Worm (Caenorhabditis elegans) whole organism, L4 larva: ENCODE measurements around the gene mix-1.
A peak's percentile ranks its signal among the peaks of the same experiment; 100 is the strongest.

Source experiments
- F37D6.2 ChIP-seq: sonication (generic microtip); optimal IDR thresholded peaks from 2 replicates; lab custom pipeline; 2016; ENCODE audit warnings: mild to moderate bottlenecking, missing genetic modification characterization, missing compliant biosample characterization
- F49E8.2 ChIP-seq: sonication (generic microtip); optimal IDR thresholded peaks from 2 replicates; lab custom pipeline; 2016; ENCODE audit warnings: missing compliant biosample characterization, mild to moderate bottlenecking, missing genetic modification characterization, borderline replicate concordance
- T20F7.1 ChIP-seq: fragments of 200-800 bp; sonication (Bioruptor generic); optimal IDR thresholded peaks from 2 replicates; lab custom pipeline; 2018; ENCODE audit warnings: mild to moderate bottlenecking, missing genetic modification characterization, missing compliant biosample characterization
- T26A8.4 ChIP-seq: fragments of 200-800 bp; sonication (Bioruptor generic); IDR thresholded peaks from 2 replicates; pipeline ENCODE4 v1.3.6; 2022; ENCODE audit warnings: missing genetic modification characterization, missing compliant biosample characterization
- ZK337.2 ChIP-seq: fragments of 200-800 bp; sonication (Bioruptor generic); IDR thresholded peaks from 2 replicates; pipeline ENCODE4 v1.3.6; 2022; ENCODE audit warnings: missing genetic modification reagents, missing genetic modification characterization, missing compliant biosample characterization
- ZK546.5 ChIP-seq, 2 experiments: sonication (generic microtip); optimal IDR thresholded peaks; 2 replicates each; lab custom pipeline; 2017; ENCODE audit warnings: missing biosample characterization in 2 of 2, missing genetic modification characterization in 2 of 2
- aha-1 ChIP-seq: fragments of 150-350 bp; peaks from one replicate; lab custom pipeline; 2014; ENCODE audit warnings: missing biosample characterization, missing genetic modification characterization
- arid-1 ChIP-seq: fragments of 200-800 bp; sonication (Bioruptor generic); conservative IDR thresholded peaks from 2 replicates; pipeline ENCODE4 v1.3.6; 2022; ENCODE audit warnings: missing genetic modification reagents, missing genetic modification characterization, missing compliant biosample characterization
- ceh-20 ChIP-seq: fragments of 200-800 bp; sonication (Bioruptor generic); IDR thresholded peaks from 2 replicates; pipeline ENCODE4 v1.3.6; 2022; ENCODE audit warnings: missing genetic modification reagents, missing genetic modification characterization, missing compliant biosample characterization
- ceh-28 ChIP-seq: fragments of 150-350 bp; optimal IDR thresholded peaks from 2 replicates; lab custom pipeline; 2014; ENCODE audit warnings: missing biosample characterization, missing genetic modification reagents, missing genetic modification characterization
- ceh-44 ChIP-seq: fragments of 200-800 bp; sonication (Bioruptor generic); IDR thresholded peaks from 2 replicates; pipeline ENCODE4 v1.3.6; 2022; ENCODE audit warnings: missing genetic modification reagents, missing genetic modification characterization, missing compliant biosample characterization
- ceh-62 ChIP-seq: sonication (generic microtip); optimal IDR thresholded peaks from 2 replicates; lab custom pipeline; 2017; ENCODE audit warnings: missing biosample characterization, missing genetic modification characterization
- ctbp-1 ChIP-seq: fragments of 200-800 bp; sonication (Bioruptor generic); IDR thresholded peaks from 2 replicates; pipeline ENCODE4 v1.3.6; 2022; ENCODE audit warnings: missing genetic modification reagents, missing genetic modification characterization, missing compliant biosample characterization
- daf-12 ChIP-seq: fragments of 150-350 bp; optimal IDR thresholded peaks from 2 replicates; lab custom pipeline; 2014; ENCODE audit warnings: missing biosample characterization, missing genetic modification reagents, missing genetic modification characterization
- daf-16 ChIP-seq, 3 experiments: sonication (generic microtip); optimal IDR thresholded peaks; 2 replicates each; lab custom pipeline; 2016 to 2017; ENCODE audit warnings: missing genetic modification characterization in 3 of 3, missing genetic modification reagents in 3 of 3, mild to moderate bottlenecking in 2 of 3, missing compliant biosample characterization in 2 of 3, missing biosample characterization in 1 of 3, moderate library complexity in 1 of 3
- dmd-6 ChIP-seq: fragments of 200-800 bp; sonication (Bioruptor generic); IDR thresholded peaks from 2 replicates; pipeline ENCODE4 v1.3.6; 2022; ENCODE audit warnings: missing genetic modification reagents, missing genetic modification characterization, missing compliant biosample characterization
- dpl-1 ChIP-seq: fragments of 150-350 bp; optimal IDR thresholded peaks from 2 replicates; lab custom pipeline; 2014; ENCODE audit warnings: missing biosample characterization, missing genetic modification reagents, missing genetic modification characterization
- duxl-1 ChIP-seq: sonication (generic microtip); optimal IDR thresholded peaks from 2 replicates; lab custom pipeline; 2016; ENCODE audit warnings: mild to moderate bottlenecking, missing genetic modification characterization, moderate library complexity, missing compliant biosample characterization; ENCODE audit not compliant: poor library complexity
- dve-1 ChIP-seq: sonication (generic microtip); optimal IDR thresholded peaks from 2 replicates; lab custom pipeline; 2017; ENCODE audit warnings: antibody characterized with exemption, mild to moderate bottlenecking, missing genetic modification characterization, missing compliant biosample characterization; ENCODE audit not compliant: insufficient read depth
- fkh-10 ChIP-seq: fragments of 150-350 bp; optimal IDR thresholded peaks from 2 replicates; lab custom pipeline; 2014; ENCODE audit warnings: missing biosample characterization, missing genetic modification reagents, missing genetic modification characterization
- hlh-11 ChIP-seq: fragments of 200-800 bp; sonication (Bioruptor generic); optimal IDR thresholded peaks from 2 replicates; lab custom pipeline; 2018; ENCODE audit warnings: mild to moderate bottlenecking, missing genetic modification characterization, missing compliant biosample characterization
- hlh-30 ChIP-seq: sonication (generic microtip); optimal IDR thresholded peaks from 2 replicates; lab custom pipeline; 2017; ENCODE audit warnings: antibody characterized with exemption, mild to moderate bottlenecking, missing genetic modification characterization, missing compliant biosample characterization; ENCODE audit not compliant: insufficient read depth
- hmg-1.1 ChIP-seq: fragments of 200-800 bp; sonication (Bioruptor generic); IDR thresholded peaks from 2 replicates; pipeline ENCODE4 v1.3.6; 2022; ENCODE audit warnings: missing genetic modification reagents, missing genetic modification characterization, missing compliant biosample characterization
- lim-7 ChIP-seq: fragments of 200-800 bp; sonication (Bioruptor generic); IDR thresholded peaks from 2 replicates; pipeline ENCODE4 v1.3.6; 2022; ENCODE audit warnings: missing genetic modification characterization, missing compliant biosample characterization
- lin-15B ChIP-seq: fragments of 150-350 bp; sonication (generic microtip); optimal IDR thresholded peaks from 3 replicates; lab custom pipeline; 2014; ENCODE audit warnings: missing biosample characterization, missing genetic modification characterization
- lin-39 ChIP-seq: fragments of 150-350 bp; optimal IDR thresholded peaks from 2 replicates; lab custom pipeline; 2014; ENCODE audit warnings: missing biosample characterization, missing genetic modification reagents, missing genetic modification characterization
- lir-3 ChIP-seq: sonication (generic microtip); optimal IDR thresholded peaks from 2 replicates; lab custom pipeline; 2016; ENCODE audit warnings: mild to moderate bottlenecking, missing genetic modification characterization, missing compliant biosample characterization
- lsy-2 ChIP-seq, 2 experiments: fragments of 150-350 bp in 1 of 2; sonication (generic microtip) in 1 of 2; optimal IDR thresholded peaks; 2 replicates each; lab custom pipeline; 2014 to 2017; ENCODE audit warnings: missing biosample characterization in 2 of 2, missing genetic modification characterization in 2 of 2
- mdl-1 ChIP-seq, 2 experiments: fragments of 150-350 bp in 1 of 2; sonication (generic microtip) in 1 of 2; optimal IDR thresholded peaks; 2 replicates each; lab custom pipeline; 2014 to 2017; ENCODE audit warnings: missing biosample characterization in 2 of 2, missing genetic modification characterization in 2 of 2
- mep-1 ChIP-seq: fragments of 150-350 bp; sonication (generic microtip); optimal IDR thresholded peaks from 3 replicates; lab custom pipeline; 2014; ENCODE audit warnings: missing biosample characterization, missing genetic modification characterization
- mes-2 ChIP-seq: sonication (generic microtip); optimal IDR thresholded peaks from 2 replicates; lab custom pipeline; 2016; ENCODE audit warnings: missing genotype, mild to moderate bottlenecking, missing genetic modification characterization, missing compliant biosample characterization; ENCODE audit not compliant: poor library complexity, severe bottlenecking
- mxl-2 ChIP-seq: fragments of 200-800 bp; sonication (Bioruptor generic); conservative IDR thresholded peaks from 2 replicates; pipeline ENCODE4 v1.3.6; 2022; ENCODE audit warnings: missing genetic modification reagents, missing genetic modification characterization, missing compliant biosample characterization
- mxl-3 ChIP-seq: fragments of 200-800 bp; sonication (Bioruptor generic); optimal IDR thresholded peaks from 2 replicates; lab custom pipeline; 2018; ENCODE audit warnings: mild to moderate bottlenecking, missing genetic modification characterization, missing compliant biosample characterization
- nhr-11 ChIP-seq: fragments of 150-350 bp; optimal IDR thresholded peaks from 2 replicates; lab custom pipeline; 2014; ENCODE audit warnings: missing biosample characterization, missing genetic modification characterization
- nhr-237 ChIP-seq: sonication (generic microtip); optimal IDR thresholded peaks from 2 replicates; lab custom pipeline; 2017; ENCODE audit warnings: missing biosample characterization, missing genetic modification characterization
- nhr-25 ChIP-seq: sonication (generic microtip); optimal IDR thresholded peaks from 2 replicates; lab custom pipeline; 2017; ENCODE audit warnings: missing genetic modification characterization, mild to moderate bottlenecking, missing compliant biosample characterization, antibody characterized with exemption, moderate library complexity, borderline replicate concordance; ENCODE audit not compliant: insufficient read depth
- nhr-28 ChIP-seq: fragments of 150-350 bp; optimal IDR thresholded peaks from 2 replicates; lab custom pipeline; 2014; ENCODE audit warnings: missing biosample characterization, missing genetic modification characterization
- nhr-42 ChIP-seq: fragments of 200-800 bp; sonication (Bioruptor generic); IDR thresholded peaks from 2 replicates; pipeline ENCODE4 v1.3.6; 2022; ENCODE audit warnings: missing genetic modification characterization, missing compliant biosample characterization
- nhr-76 ChIP-seq: fragments of 150-350 bp; optimal IDR thresholded peaks from 2 replicates; lab custom pipeline; 2014; ENCODE audit warnings: missing biosample characterization, missing genetic modification characterization
- nhr-77 ChIP-seq: fragments of 150-350 bp; optimal IDR thresholded peaks from 2 replicates; lab custom pipeline; 2014; ENCODE audit warnings: missing biosample characterization, missing genetic modification characterization
- pha-4 ChIP-seq, 2 experiments: fragments of 150-350 bp in 1 of 2; fragments of 200-800 bp in 1 of 2; sonication (Bioruptor generic) in 1 of 2; IDR thresholded peaks in 1 of 2; optimal IDR thresholded peaks in 1 of 2; 2 replicates each; pipeline versions ENCODE4 v1.3.6 to Lab custom; 2014 to 2022; ENCODE audit warnings: missing genetic modification characterization in 2 of 2, missing genetic modification reagents in 2 of 2, missing biosample characterization in 1 of 2, missing compliant biosample characterization in 1 of 2
- pqm-1 ChIP-seq: sonication (generic microtip); optimal IDR thresholded peaks from 2 replicates; lab custom pipeline; 2017; ENCODE audit warnings: missing biosample characterization, missing genetic modification characterization
- rbr-2 ChIP-seq: sonication (generic microtip); optimal IDR thresholded peaks from 2 replicates; lab custom pipeline; 2016; ENCODE audit warnings: missing genotype, missing genetic modification characterization, missing compliant biosample characterization
- tag-97 ChIP-seq: fragments of 200-800 bp; sonication (Bioruptor generic); IDR thresholded peaks from 2 replicates; pipeline ENCODE4 v1.3.6; 2022; ENCODE audit warnings: missing genetic modification characterization, missing compliant biosample characterization
- tra-1 ChIP-seq: fragments of 200-800 bp; sonication (Bioruptor generic); IDR thresholded peaks from 2 replicates; pipeline ENCODE4 v1.3.6; 2022; ENCODE audit warnings: missing genetic modification reagents, missing genetic modification characterization, missing compliant biosample characterization
- unc-130 ChIP-seq: sonication (generic microtip); optimal IDR thresholded peaks from 2 replicates; lab custom pipeline; 2016; ENCODE audit warnings: missing genetic modification reagents, missing genetic modification characterization, missing compliant biosample characterization

The mix-1 gene

DNA sequence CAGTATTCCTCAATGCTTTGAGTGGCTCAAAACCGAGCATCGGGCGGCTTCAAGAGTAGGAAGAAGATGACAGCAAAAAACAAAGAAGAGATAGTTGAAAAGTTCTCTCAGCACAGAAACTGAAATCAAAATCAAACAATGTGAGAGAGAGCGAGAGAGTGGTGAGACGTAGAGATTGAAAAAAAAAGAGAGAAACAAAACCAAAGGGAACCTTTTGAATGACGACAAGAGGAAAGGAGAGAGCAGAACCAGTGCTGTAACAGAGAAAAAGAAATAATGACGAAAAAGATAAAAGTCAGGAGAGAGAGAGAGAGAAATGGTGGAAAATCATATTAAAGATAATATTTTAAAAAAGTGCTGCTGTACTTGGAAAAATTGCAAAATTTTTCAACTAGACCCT, 43.2 kb downstream of the mix-1 start:
- no peak for TF ChIP-seq lin-15B
- TF ChIP-seq nhr-237 (tag; lab: Kevin White, UChicago) = no peak
- peak; percentile 51 for TF ChIP-seq dmd-6 (GFP tag; lab: Robert Waterston, UW)
- no peak for TF ChIP-seq lim-7 (GFP tag; lab: Robert Waterston, UW)
- TF ChIP-seq nhr-28 = peak; percentile 43
- no peak for TF ChIP-seq dpl-1
- peak; percentile 19 for TF ChIP-seq nhr-77 (tag; lab: Kevin White, UChicago)
- TF ChIP-seq ceh-44 (GFP tag; lab: Robert Waterston, UW) = no peak
- peak; percentile 6 for TF ChIP-seq hlh-30 (tag; lab: Kevin White, UChicago)
- TF ChIP-seq hlh-11 (tag; lab: Kevin White, UChicago) = peak; percentile 51
- peak; percentile 29 for TF ChIP-seq mep-1
- peak; percentile 82 for TF ChIP-seq dve-1
- TF ChIP-seq pqm-1 = peak; percentile 31
- TF ChIP-seq daf-16 (GFP tag; optimal IDR thresholded peaks at IDR 0.05; lab: Kevin White, UChicago) = no peak
- peak; percentile 44 for TF ChIP-seq daf-16 (tag; optimal IDR thresholded peaks at IDR 0.05; lab: Kevin White, UChicago)
- peak; percentile 53 for TF ChIP-seq mes-2 (tag; lab: Kevin White, UChicago)
- TF ChIP-seq lsy-2 (tag; optimal IDR thresholded peaks at IDR 0.05; lab: Kevin White, UChicago) = peak; percentile 4 to 76
- peak; percentile 65 for TF ChIP-seq hmg-1.1 (GFP tag; lab: Robert Waterston, UW)

DNA sequence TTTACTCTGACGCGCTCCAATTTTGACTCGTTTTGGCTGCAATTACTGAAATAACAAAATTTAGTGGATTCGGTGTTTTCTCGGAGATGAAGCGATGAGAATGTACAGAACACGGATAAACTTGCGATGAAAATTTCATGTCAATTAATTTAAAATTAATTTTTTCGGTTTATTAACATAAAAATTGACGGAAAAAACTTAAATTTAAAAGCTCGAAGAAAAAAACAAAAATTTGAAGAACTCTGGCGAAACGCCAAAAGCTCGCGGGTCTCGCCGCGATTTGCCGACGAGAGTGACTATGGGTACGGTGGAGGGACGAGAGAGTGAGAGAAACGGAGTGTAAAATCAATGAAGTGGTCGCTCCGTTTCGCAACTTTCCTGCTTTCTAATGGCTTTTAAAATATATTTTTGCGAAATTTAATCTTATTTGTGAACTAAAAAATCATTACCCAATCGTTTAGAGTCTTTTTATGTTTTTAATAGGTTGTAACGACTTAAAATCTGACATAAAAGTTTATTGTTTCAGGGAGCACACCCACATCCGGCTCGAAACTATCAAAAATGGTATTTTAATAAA, 44.7 kb downstream of the mix-1 start, which contains the start of the genes gmps-1 and cap-2:
Gene gmps-1, minus strand, starts transcription at position 51 of the 577 bp plus-strand sequence.
Gene cap-2, plus strand, starts transcription at position 527 of the 577 bp plus-strand sequence.
- TF ChIP-seq daf-12 = no peak
- TF ChIP-seq ZK337.2 (GFP tag; lab: Robert Waterston, UW) = peak; percentile 89
- TF ChIP-seq aha-1 (tag; lab: Kevin White, UChicago) = peak; percentile 96
- peak; percentile 70 for TF ChIP-seq unc-130 (GFP tag; lab: Kevin White, UChicago)
- TF ChIP-seq T26A8.4 = peak; percentile 98
- peak; percentile 84 for TF ChIP-seq tra-1 (GFP tag; lab: Robert Waterston, UW)
- TF ChIP-seq ceh-62 (tag; lab: Kevin White, UChicago) = no peak
- TF ChIP-seq T20F7.1 (GFP tag; lab: Kevin White, UChicago) = peak; percentile 89
- TF ChIP-seq nhr-42 (GFP tag; lab: Robert Waterston, UW) = peak; percentile 94
- peak; percentile 95 for TF ChIP-seq dmd-6 (GFP tag; lab: Robert Waterston, UW)
- peak; percentile 98 for TF ChIP-seq hmg-1.1 (GFP tag; lab: Robert Waterston, UW)
- peak; percentile 95 for TF ChIP-seq rbr-2 (tag; lab: Kevin White, UChicago)
- TF ChIP-seq mes-2 (tag; lab: Kevin White, UChicago) = peak; percentile 96
- TF ChIP-seq lir-3 (tag; lab: Kevin White, UChicago) = peak; percentile 55
- TF ChIP-seq ctbp-1 = peak; percentile 97
- TF ChIP-seq mep-1 = peak; percentile 99
- TF ChIP-seq nhr-237 (tag; lab: Kevin White, UChicago) = peak; percentile 1
- peak; percentile 91 for TF ChIP-seq F37D6.2 (tag; lab: Kevin White, UChicago)
- TF ChIP-seq mxl-3 (GFP tag; lab: Kevin White, UChicago) = peak; percentile 48
- peak; percentile 35 for TF ChIP-seq nhr-76 (tag; lab: Kevin White, UChicago)
- TF ChIP-seq ZK546.5 (tag; optimal IDR thresholded peaks at IDR 0.05; lab: Kevin White, UChicago) = peak in 1 of 2 experiments; percentile 20
- peak; percentile 97 for TF ChIP-seq arid-1 (GFP tag; lab: Robert Waterston, UW)
- TF ChIP-seq daf-16 (GFP tag; optimal IDR thresholded peaks at IDR 0.05; lab: Kevin White, UChicago) = peak; percentile 42 to 91
- TF ChIP-seq daf-16 (tag; optimal IDR thresholded peaks at IDR 0.05; lab: Kevin White, UChicago) = peak; percentile 60
- TF ChIP-seq nhr-11 (tag; lab: Kevin White, UChicago) = peak; percentile 93
- peak; percentile 75 for TF ChIP-seq ceh-28 (tag; lab: Kevin White, UChicago)
- peak; percentile 75 for TF ChIP-seq F49E8.2 (tag; lab: Kevin White, UChicago)
- peak; percentile 76; the same call in 1 of the 2 replicates for TF ChIP-seq mxl-2 (GFP tag; lab: Robert Waterston, UW)
- TF ChIP-seq fkh-10 = peak; percentile 95
- peak; percentile 94 for TF ChIP-seq duxl-1 (tag; lab: Kevin White, UChicago)
- peak; percentile 95 for TF ChIP-seq ceh-20
- TF ChIP-seq mdl-1 (tag; optimal IDR thresholded peaks at IDR 0.05; lab: Kevin White, UChicago) = peak; percentile 61 to 78
- peak; percentile 96 for TF ChIP-seq pha-4 (GFP tag; IDR thresholded peaks at IDR 0.05; lab: Robert Waterston, UW)
- TF ChIP-seq pha-4 (tag; optimal IDR thresholded peaks at IDR 0.05; lab: Kevin White, UChicago) = no peak
- TF ChIP-seq lin-39 (tag; lab: Kevin White, UChicago) = peak; percentile 67
- TF ChIP-seq tag-97 (GFP tag; lab: Robert Waterston, UW) = 0 out of 2 replicates have a peak, but pooled peaks have one; percentile 13
- TF ChIP-seq nhr-25 (tag; lab: Kevin White, UChicago) = peak; percentile 49
- TF ChIP-seq dve-1 = peak; percentile 99
